Fruit fly (Drosophila melanogaster): ENCODE measurements around the gene Dif.

The Dif gene

dm6 chr2L:17378767-17379301 lies 54.1 kb downstream of the Dif start (continued):
- TF ChIP-seq CG6854 (GFP tag; optimal IDR thresholded peaks at IDR 0.05) = no peak
- TF ChIP-seq Blimp-1 (GFP tag; optimal IDR thresholded peaks at IDR 0.05) = no peak
- no peak for TF ChIP-seq Hr38 (GFP tag; optimal IDR thresholded peaks at IDR 0.05)
- peak; percentile 61 for TF ChIP-seq CG6792 (GFP tag; optimal IDR thresholded peaks at IDR 0.05)
- peak; percentile 93 for TF ChIP-seq eg (GFP tag; IDR thresholded peaks at IDR 0.05)
- peak; percentile 87 for TF ChIP-seq Hr4 (GFP tag; optimal IDR thresholded peaks at IDR 0.05)
- peak; percentile 66 for TF ChIP-seq CG3032 (tag; optimal IDR thresholded peaks at IDR 0.05)
- peak; percentile 79 for TF ChIP-seq acj6 (GFP tag; optimal IDR thresholded peaks at IDR 0.05)
- TF ChIP-seq CG34406 (GFP tag; optimal IDR thresholded peaks at IDR 0.05) = peak; percentile 64
- TF ChIP-seq OdsH (GFP tag; optimal IDR thresholded peaks at IDR 0.05) = peak; percentile 80
- peak; percentile 50 for TF ChIP-seq Sox102F (GFP tag; optimal IDR thresholded peaks at IDR 0.05)
- peak; percentile 47 for TF ChIP-seq Ets21C (GFP tag; optimal IDR thresholded peaks at IDR 0.05)
- peak; percentile 71 for TF ChIP-seq Eip75B (GFP tag; optimal IDR thresholded peaks at IDR 0.05)
- peak; percentile 65 for TF ChIP-seq CG8632 (GFP tag; optimal IDR thresholded peaks at IDR 0.05)
- peak; percentile 36 for TF ChIP-seq Sox15 (GFP tag; optimal IDR thresholded peaks at IDR 0.05)
- TF ChIP-seq CG11762 (GFP tag; optimal IDR thresholded peaks at IDR 0.05; ENCODE audit: insufficient read depth) = peak; percentile 51
- TF ChIP-seq fd59A (GFP tag; optimal IDR thresholded peaks at IDR 0.05) = peak; percentile 49
- peak; percentile 79 for TF ChIP-seq CG31627 (GFP tag; optimal IDR thresholded peaks at IDR 0.05)
- peak; percentile 100 for TF ChIP-seq fkh (GFP tag; optimal IDR thresholded peaks at IDR 0.05)
- peak; percentile 83 for TF ChIP-seq CG15336 (GFP tag; IDR thresholded peaks at IDR 0.05)
- peak in 1 of 2 experiments; percentile 50 for TF ChIP-seq ss (GFP tag; optimal IDR thresholded peaks at IDR 0.05)
- TF ChIP-seq CG6163 (GFP tag; IDR thresholded peaks at IDR 0.05) = peak; percentile 90
- TF ChIP-seq CG16779 (tag; optimal IDR thresholded peaks at IDR 0.05) = peak; percentile 10
- peak; percentile 59 for TF ChIP-seq Lpt (GFP tag; optimal IDR thresholded peaks at IDR 0.05)
- TF ChIP-seq CG4318 (GFP tag; optimal IDR thresholded peaks at IDR 0.05) = peak; percentile 77
- TF ChIP-seq Ets96B (tag; optimal IDR thresholded peaks at IDR 0.05) = peak; percentile 62
- TF ChIP-seq topi (GFP tag; optimal IDR thresholded peaks at IDR 0.05) = peak; percentile 60
- TF ChIP-seq dsx (GFP tag; optimal IDR thresholded peaks at IDR 0.05; ENCODE audit: poor library complexity, severe bottlenecking) = peak; percentile 32
- TF ChIP-seq CG9139 (GFP tag; optimal IDR thresholded peaks at IDR 0.05) = no peak
- TF ChIP-seq Sox14 (GFP tag; optimal IDR thresholded peaks at IDR 0.05) = peak; percentile 86
- peak; percentile 79 for TF ChIP-seq CG3919 (GFP tag; optimal IDR thresholded peaks at IDR 0.05)
- peak; percentile 81 for TF ChIP-seq CG32006 (GFP tag; optimal IDR thresholded peaks at IDR 0.05)
- TF ChIP-seq Gug (GFP tag; IDR thresholded peaks at IDR 0.05) = peak; percentile 87
- peak; percentile 60 for TF ChIP-seq Smox (GFP tag; optimal IDR thresholded peaks at IDR 0.05)
- peak; percentile 79 for TF ChIP-seq net (GFP tag; optimal IDR thresholded peaks at IDR 0.05)

- TF ChIP-seq CG10669 (GFP tag; optimal IDR thresholded peaks at IDR 0.05) (no peak), dsx (GFP tag; optimal IDR thresholded peaks at IDR 0.05; ENCODE audit: poor library complexity, severe bottlenecking) (no peak), CG3032 (tag; optimal IDR thresholded peaks at IDR 0.05) (no peak), dac (GFP tag; optimal IDR thresholded peaks at IDR 0.05) (no peak), Eip78C (GFP tag) (no peak)
Measured at dm6 chr2L:17377818-17378217, 55.1 kb downstream of the Dif start.

DNA sequence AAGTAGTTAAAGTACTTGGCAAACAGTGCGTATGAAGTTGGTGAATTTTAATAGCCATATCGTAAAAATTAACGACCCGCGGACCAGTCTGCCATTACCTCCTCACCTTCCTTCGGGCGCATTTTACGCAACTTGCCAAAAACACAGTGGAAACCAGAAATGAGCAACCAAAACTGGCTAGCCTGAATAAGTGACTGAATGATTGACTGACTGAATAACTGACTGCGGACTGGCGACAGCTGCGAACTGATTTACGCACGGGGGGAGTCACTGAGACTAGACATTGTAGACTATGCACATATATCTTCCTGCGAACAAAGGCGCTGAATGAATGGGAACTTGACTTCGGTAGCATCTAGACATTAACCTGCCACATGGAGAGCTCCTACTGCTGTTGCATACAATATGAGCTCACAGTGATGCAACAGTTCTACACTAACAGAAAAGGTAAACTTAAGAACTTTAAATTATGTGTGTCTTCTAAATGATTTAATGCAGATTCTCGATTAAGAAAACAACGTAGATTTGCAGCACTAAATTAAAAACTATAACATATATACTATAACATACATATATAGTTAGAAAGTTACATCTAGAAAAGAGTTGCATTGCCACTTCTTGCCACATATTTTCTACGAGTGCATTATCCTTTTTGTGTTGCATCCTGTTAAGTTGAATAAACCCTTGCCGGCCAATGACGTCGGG lies 56.9 kb downstream of the Dif start:
- TF ChIP-seq achi (GFP tag; optimal IDR thresholded peaks at IDR 0.05) (peak; percentile 7), CG32006 (GFP tag; optimal IDR thresholded peaks at IDR 0.05) (peak; percentile 47), Eip78C (GFP tag) (peak; percentile 58), CG10631 (GFP tag; optimal IDR thresholded peaks at IDR 0.05) (peak; percentile 35), Sox15 (GFP tag; optimal IDR thresholded peaks at IDR 0.05) (no peak), Sox102F (GFP tag; optimal IDR thresholded peaks at IDR 0.05) (no peak), Lpt (GFP tag; optimal IDR thresholded peaks at IDR 0.05) (no peak), CG15336 (GFP tag; IDR thresholded peaks at IDR 0.05) (0 out of 2 replicates have a peak, but pooled peaks have one; percentile 8), dsx (GFP tag; optimal IDR thresholded peaks at IDR 0.05; ENCODE audit: poor library complexity, severe bottlenecking) (peak; percentile 82), Smox (GFP tag; optimal IDR thresholded peaks at IDR 0.05) (no peak), ss (GFP tag; optimal IDR thresholded peaks at IDR 0.05) (no peak)
